Fruit fly (Drosophila melanogaster) S2 (cell line): Measurements from ENCODE around the gene CG12517.

Source experiments
- CG8478 ChIP-seq: fragments of >200 bp; optimal IDR thresholded peaks from 2 replicates; lab custom pipeline; 2018
- CTCF ChIP-seq, 2 experiments: fragments of >200 bp; optimal IDR thresholded peaks; 2 replicates each; lab custom pipeline; 2018

DNA sequence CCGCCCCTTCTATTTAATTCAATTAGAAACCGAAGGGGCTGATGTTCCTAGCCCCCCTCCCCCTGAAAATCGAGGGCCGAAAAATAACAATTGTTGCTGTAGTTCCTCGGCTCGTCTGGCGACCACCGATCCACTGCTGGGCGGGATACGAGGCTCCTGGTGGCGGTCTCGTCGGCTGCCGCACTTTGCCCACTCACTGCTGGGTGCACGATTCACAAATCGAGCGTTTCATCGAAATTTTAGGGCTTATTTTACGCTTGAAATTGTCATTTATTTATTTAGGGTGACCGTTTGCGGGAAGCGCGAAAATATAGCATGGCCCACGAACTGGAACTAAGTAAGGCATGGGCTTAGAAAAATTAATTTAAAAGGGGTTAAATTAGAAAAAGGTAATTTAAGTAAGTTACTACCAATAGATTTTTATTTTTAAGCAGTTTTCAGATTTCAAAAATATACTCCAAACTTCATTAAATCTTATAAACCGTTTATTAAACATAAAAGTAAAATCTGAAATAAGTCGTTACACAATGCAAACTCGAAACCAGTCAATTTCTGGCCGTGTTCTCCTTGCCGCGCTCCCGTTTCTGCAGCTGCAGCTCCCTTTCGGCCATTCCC is 13.5 kb upstream of the CG12517 start, which contains the start of gene Dnz1:
- no peak for TF ChIP-seq CTCF (optimal IDR thresholded peaks at IDR 0.05; lab: Kevin White, UChicago)
- TF ChIP-seq CG8478 (lab: Kevin White, UChicago), result no peak
